Worm (Caenorhabditis elegans): ENCODE measurements around the gene str-230.

DNA sequence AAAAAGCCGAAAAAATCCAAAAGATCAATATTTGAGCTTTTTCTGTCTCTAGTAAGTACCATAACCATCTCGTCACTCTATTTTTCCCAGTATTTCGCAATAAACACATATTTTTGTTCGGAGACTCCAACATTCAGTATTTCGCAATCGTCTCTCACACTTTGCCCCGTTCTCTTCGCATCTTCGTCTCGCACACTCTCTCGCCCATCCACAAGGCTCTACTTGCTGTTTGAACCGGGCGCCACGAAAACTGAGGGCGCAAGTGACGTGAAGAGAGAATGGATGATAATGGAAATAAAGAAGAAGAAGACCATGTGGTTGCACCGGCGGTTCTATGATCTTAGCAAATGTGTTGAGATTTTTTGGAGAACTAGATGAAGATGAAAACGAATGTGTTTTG lies 10.6 kb downstream of the str-230 start:
- TF ChIP-seq ama-1 (optimal IDR thresholded peaks at IDR 0.05) (no peak), tbx-11 (GFP tag; IDR thresholded peaks at IDR 0.05) (no peak), sea-1 (GFP tag; conservative IDR thresholded peaks at IDR 0.05) (no peak)

Data from whole organism, early embryonic.